Worm (Caenorhabditis elegans) whole organism, late embryonic: ENCODE data around the gene K09C4.7.

ENCODE experiments used
- fkh-10 ChIP-seq: fragments of 150-350 bp; optimal IDR thresholded peaks from 2 replicates; lab custom pipeline; 2014; ENCODE audit warnings: missing biosample characterization, missing genetic modification reagents, missing genetic modification characterization
- pha-4 ChIP-seq: fragments of 150-350 bp; optimal IDR thresholded peaks from 2 replicates; lab custom pipeline; 2018; ENCODE audit warnings: missing biosample characterization, missing genetic modification reagents, missing genetic modification characterization
- sox-4 ChIP-seq: sonication (generic microtip); optimal IDR thresholded peaks from 2 replicates; lab custom pipeline; 2017; ENCODE audit warnings: mild to moderate bottlenecking, missing genetic modification characterization, inconsistent platforms, missing compliant biosample characterization
- syd-9 ChIP-seq: sonication (generic microtip); optimal IDR thresholded peaks from 2 replicates; lab custom pipeline; 2016; ENCODE audit warnings: mild to moderate bottlenecking, missing genetic modification characterization, moderate library complexity, missing compliant biosample characterization

DNA sequence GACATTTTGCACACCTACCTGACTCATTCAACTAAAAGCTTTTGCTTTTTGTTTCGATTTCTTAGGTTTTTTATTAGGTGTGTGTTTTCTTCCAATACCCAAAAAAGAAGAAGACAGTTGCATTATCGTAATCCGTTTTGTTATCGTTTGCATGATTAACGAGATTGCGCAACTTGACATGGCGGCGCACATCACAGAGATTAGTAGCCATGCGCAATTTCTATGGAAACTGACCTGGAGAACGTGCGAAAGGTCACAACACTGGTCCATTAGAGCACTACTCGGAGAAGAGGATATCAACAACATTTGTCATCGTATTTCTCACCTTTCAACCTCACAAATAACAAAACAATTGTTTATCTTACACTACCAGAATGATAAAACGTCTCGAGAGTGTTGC, 44.1 kb downstream of the K09C4.7 start:
- TF ChIP-seq fkh-10 (GFP tag; lab: Kevin White, UChicago): no peak
- TF ChIP-seq syd-9 (tag; lab: Kevin White, UChicago): no peak
- no peak for TF ChIP-seq sox-4 (tag; lab: Kevin White, UChicago)
- no peak for TF ChIP-seq pha-4 (tag; lab: Kevin White, UChicago)
